Fruit fly (Drosophila melanogaster) whole organism, adult: ENCODE results near the gene Sqor.

Experiments
- CG11617 ChIP-seq: fragments of 200-800 bp; sonication (Bioruptor generic); optimal IDR thresholded peaks from 2 replicates; lab custom pipeline; 2017; ENCODE audit warnings: mild to moderate bottlenecking, missing biosample characterization, missing genetic modification reagents, missing genetic modification characterization
- CG12768 ChIP-seq: fragments of 200-800 bp; sonication (Bioruptor generic); optimal IDR thresholded peaks from 2 replicates; lab custom pipeline; 2017; ENCODE audit warnings: missing biosample characterization, missing genetic modification characterization, mild to moderate bottlenecking, moderate library complexity, missing genetic modification reagents
- CG14711 ChIP-seq: fragments of 200-800 bp; sonication (Bioruptor generic); optimal IDR thresholded peaks from 2 replicates; lab custom pipeline; 2018; ENCODE audit warnings: missing biosample characterization, mild to moderate bottlenecking, missing genetic modification characterization, moderate library complexity
- CG1620 ChIP-seq: fragments of 200-800 bp; sonication (Bioruptor generic); optimal IDR thresholded peaks from 2 replicates; lab custom pipeline; 2016; ENCODE audit warnings: missing biosample characterization, missing genetic modification characterization
- CG33017 ChIP-seq: fragments of 200-800 bp; sonication (Bioruptor generic); optimal IDR thresholded peaks from 2 replicates; lab custom pipeline; 2018; ENCODE audit warnings: missing biosample characterization, mild to moderate bottlenecking, missing genetic modification characterization, moderate library complexity
- CG5204 ChIP-seq: fragments of 200-800 bp; sonication (Bioruptor generic); optimal IDR thresholded peaks from 2 replicates; lab custom pipeline; 2016; ENCODE audit warnings: missing biosample characterization, missing genetic modification characterization
- CG7045 ChIP-seq: fragments of 200-800 bp; sonication (Bioruptor generic); optimal IDR thresholded peaks from 2 replicates; lab custom pipeline; 2017; ENCODE audit warnings: missing biosample characterization, mild to moderate bottlenecking, missing genetic modification characterization
- CG7101 ChIP-seq: fragments of 200-800 bp; sonication (Bioruptor generic); optimal IDR thresholded peaks from 2 replicates; lab custom pipeline; 2018; ENCODE audit warnings: missing biosample characterization, mild to moderate bottlenecking, missing genetic modification characterization, moderate library complexity
- Clk ChIP-seq: fragments of 200-800 bp; sonication (Bioruptor generic); optimal IDR thresholded peaks from 2 replicates; lab custom pipeline; 2017; ENCODE audit warnings: missing biosample characterization, missing genetic modification characterization
- Crg-1 ChIP-seq: fragments of 200-800 bp; sonication (Bioruptor generic); optimal IDR thresholded peaks from 2 replicates; lab custom pipeline; 2016; ENCODE audit warnings: missing biosample characterization, missing genetic modification characterization
- Hr96 ChIP-seq: fragments of 200-800 bp; sonication (Bioruptor generic); optimal IDR thresholded peaks from 2 replicates; lab custom pipeline; 2016; ENCODE audit warnings: missing biosample characterization, missing genetic modification characterization
- Mnt ChIP-seq: fragments of 200-800 bp; sonication (Bioruptor generic); optimal IDR thresholded peaks from 2 replicates; lab custom pipeline; 2016; ENCODE audit warnings: missing biosample characterization, mild to moderate bottlenecking, missing genetic modification characterization
- bab1 ChIP-seq: fragments of 200-800 bp; sonication (Bioruptor generic); optimal IDR thresholded peaks from 3 replicates; lab custom pipeline; 2019; ENCODE audit warnings: missing biosample characterization, mild to moderate bottlenecking, missing genetic modification characterization, moderate library complexity
- cic ChIP-seq: fragments of 200-800 bp; sonication (Bioruptor generic); optimal IDR thresholded peaks from 2 replicates; lab custom pipeline; 2017; ENCODE audit warnings: missing biosample characterization, mild to moderate bottlenecking, missing genetic modification characterization, moderate library complexity
- cnc ChIP-seq, 2 experiments: fragments of >200 bp; optimal IDR thresholded peaks; 2 replicates each; lab custom pipeline; 2017
- kay ChIP-seq: fragments of 200-800 bp; sonication (Bioruptor generic); peaks from one replicate; lab custom pipeline; 2016; ENCODE audit warnings: missing biosample characterization, missing genetic modification characterization, borderline replicate concordance
- ovo ChIP-seq: fragments of 200-800 bp; sonication (Bioruptor generic); optimal IDR thresholded peaks from 2 replicates; lab custom pipeline; 2016; ENCODE audit warnings: missing biosample characterization, missing genetic modification characterization
- pad ChIP-seq: fragments of 200-800 bp; sonication (Bioruptor generic); optimal IDR thresholded peaks from 3 replicates; lab custom pipeline; 2017; ENCODE audit warnings: missing biosample characterization, missing genetic modification characterization, mild to moderate bottlenecking, moderate library complexity, missing genetic modification reagents
- tj ChIP-seq: fragments of 200-800 bp; sonication (Bioruptor generic); optimal IDR thresholded peaks from 3 replicates; lab custom pipeline; 2017; ENCODE audit warnings: missing biosample characterization, mild to moderate bottlenecking, missing genetic modification characterization, moderate library complexity
- toe ChIP-seq: fragments of 200-800 bp; sonication (Bioruptor generic); optimal IDR thresholded peaks from 2 replicates; lab custom pipeline; 2016; ENCODE audit warnings: missing biosample characterization, missing genetic modification characterization

Sqor gene

dm6 chr3L:4259102-4259558 is 19.2 kb downstream of the Sqor start, which contains the start of the genes CG15011 and CG1309:
TSS of gene CG15011 (minus strand) at chr3L:4259152.
TSS of gene CG1309 (plus strand) at chr3L:4259430.
- TF ChIP-seq cic (GFP tag; lab: Kevin White, UChicago) = peak; percentile 31
- peak; percentile 81 for TF ChIP-seq Hr96 (GFP tag; lab: Kevin White, UChicago)
- TF ChIP-seq CG33017 (tag; lab: Kevin White, UChicago) = peak; percentile 76
- peak; percentile 72 for TF ChIP-seq Mnt (GFP tag; lab: Kevin White, UChicago)
- TF ChIP-seq cnc (optimal IDR thresholded peaks at IDR 0.05; lab: Kevin White, UChicago) = no peak
- TF ChIP-seq ovo = peak; percentile 33
- TF ChIP-seq toe (GFP tag; lab: Kevin White, UChicago) = peak; percentile 93
- TF ChIP-seq CG12768 (GFP tag; lab: Kevin White, UChicago) = peak; percentile 81
- peak; percentile 74 for TF ChIP-seq CG7045
- peak; percentile 64 for TF ChIP-seq Clk (GFP tag; lab: Kevin White, UChicago)
- TF ChIP-seq CG1620 (GFP tag; lab: Kevin White, UChicago) = peak; percentile 85
- peak; percentile 66 for TF ChIP-seq pad (GFP tag; lab: Kevin White, UChicago)
- TF ChIP-seq CG14711 = peak; percentile 75
- TF ChIP-seq CG7101 (tag; lab: Kevin White, UChicago) = peak; percentile 84
- TF ChIP-seq CG11617 (GFP tag; lab: Kevin White, UChicago) = peak; percentile 86
- TF ChIP-seq kay (GFP tag; lab: Kevin White, UChicago) = no peak
- peak; percentile 60 for TF ChIP-seq tj (GFP tag; lab: Kevin White, UChicago)
- TF ChIP-seq Crg-1 (GFP tag; lab: Kevin White, UChicago) = peak; percentile 87
- no peak for TF ChIP-seq CG5204 (GFP tag; lab: Kevin White, UChicago)
- TF ChIP-seq bab1 (GFP tag; lab: Kevin White, UChicago) = peak; percentile 87

- TF ChIP-seq CG7101 (tag; lab: Kevin White, UChicago) = no peak
- TF ChIP-seq pad (GFP tag; lab: Kevin White, UChicago) = no peak
- TF ChIP-seq CG33017 (tag; lab: Kevin White, UChicago) = no peak
- TF ChIP-seq Hr96 (GFP tag; lab: Kevin White, UChicago) = no peak
- TF ChIP-seq ovo = no peak
- TF ChIP-seq CG11617 (GFP tag; lab: Kevin White, UChicago) = no peak
These were observed 21.2 kb downstream of the Sqor start for dm6 chr3L:4261177-4261576.

- TF ChIP-seq CG14711 (peak; percentile 35), CG12768 (GFP tag; lab: Kevin White, UChicago) (no peak), bab1 (GFP tag; lab: Kevin White, UChicago) (peak; percentile 39), CG7045 (no peak), toe (GFP tag; lab: Kevin White, UChicago) (no peak), Mnt (GFP tag; lab: Kevin White, UChicago) (peak; percentile 39), CG5204 (GFP tag; lab: Kevin White, UChicago) (peak; percentile 40), kay (GFP tag; lab: Kevin White, UChicago) (no peak), CG11617 (GFP tag; lab: Kevin White, UChicago) (peak; percentile 29), CG7101 (tag; lab: Kevin White, UChicago) (peak; percentile 30)
These were observed 22.4 kb downstream of the Sqor start, which contains the start of the genes CG11586 and VhaM9.7-a for dm6 chr3L:4262384-4262783. TSS of gene CG11586 (minus strand) at chr3L:4262470. TSS of gene VhaM9.7-a (plus strand) at chr3L:4262705.

- TF ChIP-seq CG1620 (GFP tag; lab: Kevin White, UChicago) (no peak), CG12768 (GFP tag; lab: Kevin White, UChicago) (no peak), Mnt (GFP tag; lab: Kevin White, UChicago) (no peak), cic (GFP tag; lab: Kevin White, UChicago) (no peak)
These were observed 23.5 kb downstream of the Sqor start, which contains the start of gene CG1273 for dm6 chr3L:4263502-4263901. TSS of gene CG1273 (plus strand) at chr3L:4263719.

- no peak for TF ChIP-seq CG33017 (tag; lab: Kevin White, UChicago)
- TF ChIP-seq CG7045 = no peak
- no peak for TF ChIP-seq kay (GFP tag; lab: Kevin White, UChicago)
- TF ChIP-seq ovo = no peak
- no peak for TF ChIP-seq CG7101 (tag; lab: Kevin White, UChicago)
- no peak for TF ChIP-seq Mnt (GFP tag; lab: Kevin White, UChicago)
- no peak for TF ChIP-seq bab1 (GFP tag; lab: Kevin White, UChicago)
- no peak for TF ChIP-seq cic (GFP tag; lab: Kevin White, UChicago)
- TF ChIP-seq Clk (GFP tag; lab: Kevin White, UChicago) = no peak
- TF ChIP-seq CG14711 = no peak
- TF ChIP-seq tj (GFP tag; lab: Kevin White, UChicago) = no peak
- TF ChIP-seq CG11617 (GFP tag; lab: Kevin White, UChicago) = no peak
- TF ChIP-seq CG5204 (GFP tag; lab: Kevin White, UChicago) = no peak
- no peak for TF ChIP-seq cnc (optimal IDR thresholded peaks at IDR 0.05; lab: Kevin White, UChicago)
- TF ChIP-seq pad (GFP tag; lab: Kevin White, UChicago) = no peak
- no peak for TF ChIP-seq toe (GFP tag; lab: Kevin White, UChicago)
These were observed 25.0 kb downstream of the Sqor start for dm6 chr3L:4264963-4265362.

- TF ChIP-seq cic (GFP tag; lab: Kevin White, UChicago) (no peak), cnc (optimal IDR thresholded peaks at IDR 0.05; lab: Kevin White, UChicago) (no peak), CG1620 (GFP tag; lab: Kevin White, UChicago) (no peak), ovo (no peak), CG7101 (tag; lab: Kevin White, UChicago) (no peak), CG5204 (GFP tag; lab: Kevin White, UChicago) (no peak), pad (GFP tag; lab: Kevin White, UChicago) (no peak), CG14711 (no peak), Clk (GFP tag; lab: Kevin White, UChicago) (no peak)
These were observed 25.9 kb downstream of the Sqor start for dm6 chr3L:4265836-4266235.
